Fruit fly (Drosophila melanogaster): ENCODE results near the gene CG4593.

CG4593 gene

DNA sequence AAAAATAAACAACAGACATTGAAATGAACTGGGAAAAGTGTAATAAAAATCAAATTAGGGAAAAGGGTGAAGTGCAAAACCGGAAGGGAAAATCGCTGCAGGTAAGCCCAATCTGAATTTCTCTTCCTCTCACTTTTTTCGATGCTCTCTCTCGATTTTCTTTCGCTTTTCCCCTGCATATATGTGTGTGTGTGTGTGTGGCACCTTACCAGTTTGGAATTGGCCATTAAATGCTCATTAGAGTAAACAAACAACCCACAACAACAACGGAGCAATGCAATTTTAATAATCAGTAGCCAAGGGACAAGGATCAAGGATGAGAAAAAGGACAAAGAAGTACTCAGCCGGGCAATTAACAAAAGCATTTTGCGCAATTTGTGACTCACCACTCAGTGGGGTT, 21.2 kb downstream of the CG4593 start:
- TF ChIP-seq Sp1 (GFP tag; optimal IDR thresholded peaks at IDR 0.05) = no peak
- TF ChIP-seq Dfd (GFP tag; optimal IDR thresholded peaks at IDR 0.05) = no peak
- TF ChIP-seq psq (GFP tag; optimal IDR thresholded peaks at IDR 0.05) = no peak
- TF ChIP-seq usp (GFP tag; optimal IDR thresholded peaks at IDR 0.05) = no peak
- TF ChIP-seq pan (optimal IDR thresholded peaks at IDR 0.05) = no peak
- no peak for TF ChIP-seq Vsx2 (GFP tag; optimal IDR thresholded peaks at IDR 0.05; ENCODE audit: partially characterized antibody)
- no peak for TF ChIP-seq dsf (GFP tag; optimal IDR thresholded peaks at IDR 0.05; ENCODE audit: borderline replicate concordance)
- TF ChIP-seq foxo (GFP tag; optimal IDR thresholded peaks at IDR 0.05) = no peak

DNA sequence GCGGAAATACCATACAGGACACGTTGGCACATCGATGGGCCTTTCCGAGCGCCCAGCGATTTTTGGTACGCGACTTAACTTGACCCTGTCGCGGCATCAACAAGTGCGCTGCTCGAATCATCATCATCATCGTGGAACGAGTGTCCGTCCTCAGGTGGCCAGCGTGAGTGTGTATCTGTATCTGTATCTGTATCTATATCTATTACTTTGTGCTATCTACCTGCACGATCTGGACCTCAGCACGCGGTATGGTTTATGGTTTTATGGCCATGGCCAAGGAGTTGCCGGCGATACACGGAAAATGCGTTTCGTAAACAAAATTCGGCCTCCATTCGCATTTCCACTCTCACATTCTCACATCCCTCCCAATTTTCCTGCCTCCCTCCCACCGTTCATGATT, 23.4 kb downstream of the CG4593 start:
- no peak for TF ChIP-seq rgr (GFP tag; optimal IDR thresholded peaks at IDR 0.05)

DNA sequence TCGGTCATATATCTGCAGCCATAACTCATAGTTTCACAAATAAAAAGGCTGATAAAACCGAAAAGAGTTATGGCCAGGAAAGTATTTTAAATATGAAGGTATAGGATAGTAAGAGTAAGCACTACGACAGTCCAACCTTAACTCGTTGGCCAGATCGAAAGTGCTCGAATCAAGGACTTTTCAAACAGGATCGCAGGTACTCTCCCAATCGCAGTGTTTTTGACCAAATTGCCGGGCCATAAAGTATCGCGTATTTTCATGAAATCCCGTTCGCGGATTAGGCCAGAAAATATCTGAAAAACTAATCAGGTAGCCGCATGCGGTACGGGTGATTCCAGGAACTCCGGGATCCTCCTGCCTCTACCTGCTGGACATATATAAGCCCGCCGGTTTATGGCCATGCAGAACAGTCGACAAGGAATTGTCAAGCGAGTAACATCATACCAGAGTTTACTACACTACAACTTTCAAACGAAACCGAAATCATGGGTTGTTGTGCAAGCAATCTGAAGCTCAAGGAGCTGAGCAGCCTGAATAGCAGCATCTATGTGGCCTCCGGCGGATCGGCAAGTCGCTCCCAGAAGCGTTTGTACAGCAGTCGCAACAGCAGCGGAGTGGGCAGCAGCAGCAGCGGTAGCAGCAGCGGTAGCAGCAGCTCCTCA, 26.6 kb downstream of the CG4593 start, which contains the start of gene CG14427:
TSS of gene CG14427 (plus strand) at position 399 of the 662 bp plus-strand sequence.
- TF ChIP-seq CG32264 (GFP tag; optimal IDR thresholded peaks at IDR 0.05) (no peak), Dif (GFP tag; optimal IDR thresholded peaks at IDR 0.05; ENCODE audit: partially characterized antibody) (no peak), Jra (GFP tag; optimal IDR thresholded peaks at IDR 0.05) (no peak), OdsH (GFP tag; optimal IDR thresholded peaks at IDR 0.05) (no peak), dsf (GFP tag; optimal IDR thresholded peaks at IDR 0.05; ENCODE audit: borderline replicate concordance) (no peak), lola (GFP tag; optimal IDR thresholded peaks at IDR 0.05) (no peak), GATAd (GFP tag; optimal IDR thresholded peaks at IDR 0.05) (no peak), Rel (GFP tag; optimal IDR thresholded peaks at IDR 0.05) (no peak), Rel (tag; optimal IDR thresholded peaks at IDR 0.05) (no peak)

DNA sequence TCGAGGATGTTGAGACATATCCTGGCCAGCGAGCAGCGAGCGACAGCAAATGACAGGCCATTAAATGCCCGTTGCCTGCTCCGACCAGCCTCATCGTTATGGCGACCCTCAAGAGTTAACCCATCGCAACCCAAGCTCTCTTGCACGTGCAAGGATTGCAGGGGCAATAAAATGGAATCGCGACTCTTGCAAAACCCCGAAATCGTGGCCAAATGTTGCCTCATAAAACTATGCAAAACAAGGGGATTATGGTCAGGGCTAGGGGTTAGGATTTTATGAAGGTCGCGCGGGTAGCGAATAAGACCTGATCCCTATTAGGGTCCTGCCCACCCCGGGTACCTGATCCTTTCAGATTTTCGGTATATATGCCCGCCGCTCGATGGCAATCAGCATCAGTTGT, 35.4 kb downstream of the CG4593 start, which contains the start of gene nullo:
TSS of gene nullo (plus strand) at position 390 of the 400 bp plus-strand sequence.
- TF ChIP-seq usp (GFP tag; optimal IDR thresholded peaks at IDR 0.05) = no peak
- no peak for TF ChIP-seq h (GFP tag; optimal IDR thresholded peaks at IDR 0.05)
- no peak for TF ChIP-seq dl (GFP tag; optimal IDR thresholded peaks at IDR 0.05; ENCODE audit: insufficient read depth in 1 of 2, partially characterized antibody in 2 of 2)
- TF ChIP-seq ey (GFP tag; optimal IDR thresholded peaks at IDR 0.05) = no peak
- TF ChIP-seq Rel (GFP tag; optimal IDR thresholded peaks at IDR 0.05) = no peak
- TF ChIP-seq Rel (tag; optimal IDR thresholded peaks at IDR 0.05) = no peak
- no peak for TF ChIP-seq brk (GFP tag; optimal IDR thresholded peaks at IDR 0.05)

DNA sequence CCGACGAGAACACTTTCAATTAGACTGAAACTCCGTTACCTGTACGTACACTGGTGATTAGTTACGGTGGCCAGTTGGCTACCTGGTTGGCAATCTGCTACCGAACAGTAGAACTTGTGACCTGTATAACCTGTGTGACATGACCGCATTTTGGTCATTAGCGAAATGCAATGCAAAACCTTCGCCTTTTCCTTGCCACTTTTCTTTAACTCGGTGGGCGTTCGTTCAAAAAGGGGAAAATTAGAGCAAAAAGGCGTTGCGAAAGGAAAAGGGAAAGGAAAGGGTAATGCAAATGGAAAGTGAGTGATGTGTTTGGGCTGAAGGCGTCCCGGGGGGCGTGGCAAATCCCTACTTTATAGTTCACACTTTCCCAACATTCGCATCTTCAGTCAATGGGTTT, 45.3 kb downstream of the CG4593 start:
- TF ChIP-seq br (GFP tag; optimal IDR thresholded peaks at IDR 0.05) = no peak
- no peak for TF ChIP-seq Sp1 (GFP tag; optimal IDR thresholded peaks at IDR 0.05)
- TF ChIP-seq OdsH (GFP tag; optimal IDR thresholded peaks at IDR 0.05) = no peak
- no peak for TF ChIP-seq sage (GFP tag; optimal IDR thresholded peaks at IDR 0.05)
- TF ChIP-seq brk (GFP tag; optimal IDR thresholded peaks at IDR 0.05) = no peak
- TF ChIP-seq tai (GFP tag; optimal IDR thresholded peaks at IDR 0.05) = no peak
- no peak for TF ChIP-seq dsf (GFP tag; optimal IDR thresholded peaks at IDR 0.05; ENCODE audit: borderline replicate concordance)
- no peak for TF ChIP-seq lola (GFP tag; optimal IDR thresholded peaks at IDR 0.05)

DNA sequence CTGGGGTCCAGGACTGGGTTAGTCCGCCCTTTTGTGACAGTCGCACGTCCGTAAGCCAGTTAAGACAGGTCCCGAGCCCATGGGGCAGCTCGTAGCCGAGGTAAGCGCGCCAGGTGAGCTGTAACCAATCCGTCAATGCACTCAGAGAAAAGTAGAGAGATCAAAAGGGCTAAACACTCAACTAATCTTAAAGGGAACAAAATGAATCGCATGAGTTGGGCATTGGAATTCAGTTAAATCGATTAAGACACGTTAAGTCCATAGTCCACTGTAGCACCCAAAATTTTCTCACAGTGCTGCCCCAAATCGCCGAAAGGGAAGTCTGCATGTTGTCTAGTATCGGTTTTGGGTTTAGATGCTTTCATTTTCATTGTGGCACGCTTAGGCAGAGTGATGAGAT, 49.9 kb downstream of the CG4593 start:
- TF ChIP-seq h (GFP tag; optimal IDR thresholded peaks at IDR 0.05) = no peak
- TF ChIP-seq Myc (optimal IDR thresholded peaks at IDR 0.05) = no peak
- no peak for TF ChIP-seq sv (GFP tag; optimal IDR thresholded peaks at IDR 0.05)
- TF ChIP-seq tai (GFP tag; optimal IDR thresholded peaks at IDR 0.05) = no peak
- TF ChIP-seq woc (GFP tag; optimal IDR thresholded peaks at IDR 0.05) = no peak
- no peak for TF ChIP-seq Dif (GFP tag; optimal IDR thresholded peaks at IDR 0.05; ENCODE audit: partially characterized antibody)
- TF ChIP-seq dsf (GFP tag; optimal IDR thresholded peaks at IDR 0.05; ENCODE audit: borderline replicate concordance) = no peak
- no peak for TF ChIP-seq Vsx2 (GFP tag; optimal IDR thresholded peaks at IDR 0.05; ENCODE audit: partially characterized antibody)
- no peak for TF ChIP-seq CG9705 (GFP tag; optimal IDR thresholded peaks at IDR 0.05)
- no peak for TF ChIP-seq dmrt93B (GFP tag; optimal IDR thresholded peaks at IDR 0.05)
- no peak for TF ChIP-seq Hr78 (GFP tag; optimal IDR thresholded peaks at IDR 0.05)
- no peak for TF ChIP-seq Abd-B (GFP tag; optimal IDR thresholded peaks at IDR 0.05)
- TF ChIP-seq foxo (GFP tag; optimal IDR thresholded peaks at IDR 0.05) = no peak
- TF ChIP-seq Hr83 (GFP tag; optimal IDR thresholded peaks at IDR 0.05; ENCODE audit: poor library complexity, severe bottlenecking) = no peak
- no peak for TF ChIP-seq OdsH (GFP tag; optimal IDR thresholded peaks at IDR 0.05)
- TF ChIP-seq dl (GFP tag; optimal IDR thresholded peaks at IDR 0.05; ENCODE audit: insufficient read depth in 1 of 2, partially characterized antibody in 2 of 2) = no peak
- TF ChIP-seq CG32264 (GFP tag; optimal IDR thresholded peaks at IDR 0.05) = no peak
- no peak for TF ChIP-seq fru (GFP tag; optimal IDR thresholded peaks at IDR 0.05)
- TF ChIP-seq Dfd (GFP tag; optimal IDR thresholded peaks at IDR 0.05) = no peak

Measured in whole organism, wandering third instar larva.